Fruit fly (Drosophila melanogaster) whole organism, embryonic: ENCODE results near the gene sisA.

Experiments used
- Ada2b ChIP-seq: fragments of 200-800 bp; sonication (Bioruptor generic); IDR thresholded peaks from 2 replicates; pipeline ENCODE4 v1.3.6; 2022; ENCODE audit warnings: missing biosample characterization, missing genetic modification characterization
- Aef1 ChIP-seq: fragments of 200-800 bp; sonication (Bioruptor generic); IDR thresholded peaks from 3 replicates; pipeline ENCODE4 v1.3.6; 2022; ENCODE audit warnings: missing biosample characterization, missing genetic modification characterization
- Atf-2 ChIP-seq: fragments of 200-800 bp; sonication (Bioruptor generic); optimal IDR thresholded peaks from 2 replicates; lab custom pipeline; 2016; ENCODE audit warnings: missing biosample characterization, missing genetic modification characterization
- B-H1 ChIP-seq: fragments of 200-800 bp; sonication (Bioruptor generic); IDR thresholded peaks from 3 replicates; pipeline ENCODE4 v1.3.6; 2022; ENCODE audit warnings: missing biosample characterization, missing genetic modification characterization
- CG10431 ChIP-seq: fragments of 200-800 bp; sonication (Bioruptor generic); optimal IDR thresholded peaks from 3 replicates; lab custom pipeline; 2018; ENCODE audit warnings: missing biosample characterization, mild to moderate bottlenecking, missing genetic modification characterization
- CG10979 ChIP-seq: fragments of 200-800 bp; sonication (Bioruptor generic); optimal IDR thresholded peaks from 2 replicates; lab custom pipeline; 2018; ENCODE audit warnings: missing biosample characterization, mild to moderate bottlenecking, missing genetic modification characterization, moderate library complexity
- CG11398 ChIP-seq: fragments of 200-800 bp; sonication (Bioruptor generic); optimal IDR thresholded peaks from 2 replicates; lab custom pipeline; 2016; ENCODE audit warnings: missing biosample characterization, missing genetic modification characterization
- CG12104 ChIP-seq: fragments of 200-800 bp; sonication (Bioruptor generic); optimal IDR thresholded peaks from 3 replicates; lab custom pipeline; 2016; ENCODE audit warnings: missing biosample characterization, missing genetic modification characterization
- CG12942 ChIP-seq: fragments of 200-800 bp; sonication (Bioruptor generic); optimal IDR thresholded peaks from 3 replicates; lab custom pipeline; 2016; ENCODE audit warnings: missing biosample characterization, missing genetic modification characterization
- CG15514 ChIP-seq: fragments of 200-800 bp; sonication (Bioruptor generic); optimal IDR thresholded peaks from 3 replicates; lab custom pipeline; 2017; ENCODE audit warnings: missing biosample characterization, missing genetic modification characterization, mild to moderate bottlenecking, moderate library complexity, missing genetic modification reagents
- CG16779 ChIP-seq: fragments of 200-800 bp; sonication (Bioruptor generic); IDR thresholded peaks from 2 replicates; pipeline ENCODE4 v1.3.6; 2022; ENCODE audit warnings: missing biosample characterization, missing genetic modification characterization
- CG18476 ChIP-seq: fragments of 200-800 bp; sonication (Bioruptor generic); optimal IDR thresholded peaks from 2 replicates; lab custom pipeline; 2016; ENCODE audit warnings: missing biosample characterization, mild to moderate bottlenecking, missing genetic modification characterization
- CG2120 ChIP-seq: fragments of 200-800 bp; sonication (Bioruptor generic); optimal IDR thresholded peaks from 3 replicates; lab custom pipeline; 2016; ENCODE audit warnings: missing biosample characterization, missing genetic modification characterization
- CG33557 ChIP-seq: fragments of 200-800 bp; sonication (Bioruptor generic); optimal IDR thresholded peaks from 2 replicates; lab custom pipeline; 2019; ENCODE audit warnings: missing biosample characterization, mild to moderate bottlenecking, missing genetic modification characterization, moderate library complexity
- CG6254 ChIP-seq: fragments of 200-800 bp; sonication (Bioruptor generic); optimal IDR thresholded peaks from 3 replicates; lab custom pipeline; 2017; ENCODE audit warnings: mild to moderate bottlenecking, missing biosample characterization, missing genetic modification reagents, missing genetic modification characterization
- CG6689 ChIP-seq: fragments of 200-800 bp; sonication (Bioruptor generic); IDR thresholded peaks from 2 replicates; pipeline ENCODE4 v1.3.6; 2022; ENCODE audit warnings: missing biosample characterization, missing genetic modification characterization
- CG6765 ChIP-seq: fragments of 200-800 bp; sonication (Bioruptor generic); optimal IDR thresholded peaks from 3 replicates; lab custom pipeline; 2017; ENCODE audit warnings: missing biosample characterization, mild to moderate bottlenecking, missing genetic modification characterization
- CG7357 ChIP-seq: fragments of 200-800 bp; sonication (Bioruptor generic); IDR thresholded peaks from 3 replicates; pipeline ENCODE4 v1.3.6; 2022; ENCODE audit warnings: missing biosample characterization, missing genetic modification characterization
- CG7372 ChIP-seq: fragments of 200-800 bp; sonication (Bioruptor generic); IDR thresholded peaks from 2 replicates; pipeline ENCODE4 v1.3.6; 2022; ENCODE audit warnings: missing biosample characterization, missing genetic modification characterization
- CG7745 ChIP-seq: fragments of 200-800 bp; sonication (Bioruptor generic); optimal IDR thresholded peaks from 2 replicates; lab custom pipeline; 2018; ENCODE audit warnings: missing biosample characterization, mild to moderate bottlenecking, missing genetic modification characterization, moderate library complexity
- Doc3 ChIP-seq: fragments of 200-800 bp; sonication (Bioruptor generic); IDR thresholded peaks from 3 replicates; pipeline ENCODE4 v1.3.6; 2022; ENCODE audit warnings: missing biosample characterization, missing genetic modification characterization; ENCODE audit not compliant: partially characterized antibody
- Eip74EF ChIP-seq, 2 experiments: fragments of 200-800 bp in 1 of 2; fragments of >200 bp in 1 of 2; sonication (Bioruptor generic) in 1 of 2; optimal IDR thresholded peaks; 2 replicates each; lab custom pipeline; 2017 to 2019; ENCODE audit warnings: missing biosample characterization in 2 of 2, missing genetic modification characterization in 2 of 2, mild to moderate bottlenecking in 1 of 2, moderate library complexity in 1 of 2
- H15 ChIP-seq: fragments of 200-800 bp; sonication (Bioruptor generic); IDR thresholded peaks from 3 replicates; pipeline ENCODE4 v1.3.6; 2022; ENCODE audit warnings: missing biosample characterization, missing genetic modification characterization
- HLHmδ ChIP-seq: fragments of 200-800 bp; sonication (Bioruptor generic); optimal IDR thresholded peaks from 2 replicates; lab custom pipeline; 2018; ENCODE audit warnings: missing biosample characterization, mild to moderate bottlenecking, missing genetic modification characterization, moderate library complexity
- Hmr ChIP-seq: fragments of 200-800 bp; sonication (Bioruptor generic); optimal IDR thresholded peaks from 3 replicates; lab custom pipeline; 2017; ENCODE audit warnings: mild to moderate bottlenecking, missing biosample characterization, missing genetic modification reagents, missing genetic modification characterization
- Hmx ChIP-seq: fragments of 200-800 bp; sonication (Bioruptor generic); optimal IDR thresholded peaks from 2 replicates; lab custom pipeline; 2016; ENCODE audit warnings: missing biosample characterization, missing genetic modification characterization
- Hr39 ChIP-seq: fragments of >200 bp; optimal IDR thresholded peaks from 2 replicates; lab custom pipeline; 2017
- Hsf ChIP-seq: fragments of 200-800 bp; sonication (Bioruptor generic); optimal IDR thresholded peaks from 3 replicates; lab custom pipeline; 2016; ENCODE audit warnings: missing biosample characterization, missing genetic modification characterization
- Mad ChIP-seq: fragments of 200-800 bp; sonication (Bioruptor generic); optimal IDR thresholded peaks from 2 replicates; lab custom pipeline; 2016; ENCODE audit warnings: missing biosample characterization, missing genetic modification characterization
- Myb ChIP-seq: fragments of 200-800 bp; sonication (Bioruptor generic); optimal IDR thresholded peaks from 2 replicates; lab custom pipeline; 2016; ENCODE audit warnings: missing biosample characterization, missing genetic modification characterization
- NC2α ChIP-seq: fragments of 200-800 bp; sonication (Bioruptor generic); optimal IDR thresholded peaks from 2 replicates; lab custom pipeline; 2016; ENCODE audit warnings: missing biosample characterization, missing genetic modification characterization
- Optix ChIP-seq: fragments of 200-800 bp; sonication (Bioruptor generic); IDR thresholded peaks from 3 replicates; pipeline ENCODE4 v1.3.6; 2022; ENCODE audit warnings: missing biosample characterization, missing genetic modification characterization
- Poxn ChIP-seq: fragments of 200-800 bp; sonication (Bioruptor generic); IDR thresholded peaks from 2 replicates; pipeline ENCODE4 v1.3.6; 2022; ENCODE audit warnings: missing biosample characterization, missing genetic modification characterization
- Trl ChIP-seq, 3 experiments: fragments of >200 bp in 2 of 3; fragments of 200-800 bp in 1 of 3; sonication (Bioruptor generic) in 1 of 3; optimal IDR thresholded peaks; 2 replicates in 1 of 3; 3 replicates in 2 of 3; lab custom pipeline; 2016 to 2017; ENCODE audit warnings: missing biosample characterization in 1 of 3, missing genetic modification characterization in 1 of 3
- ac ChIP-seq: fragments of 200-800 bp; sonication (Bioruptor generic); optimal IDR thresholded peaks from 3 replicates; lab custom pipeline; 2017; ENCODE audit warnings: missing biosample characterization, mild to moderate bottlenecking, missing genetic modification characterization
- ara ChIP-seq: fragments of 200-800 bp; sonication (Bioruptor generic); IDR thresholded peaks from 2 replicates; pipeline ENCODE4 v1.3.6; 2022; ENCODE audit warnings: missing biosample characterization, missing genetic modification characterization
- caup ChIP-seq: fragments of 200-800 bp; sonication (Bioruptor generic); optimal IDR thresholded peaks from 3 replicates; lab custom pipeline; 2017; ENCODE audit warnings: missing biosample characterization, mild to moderate bottlenecking, missing genetic modification characterization, moderate library complexity; ENCODE audit not compliant: severe bottlenecking
- da ChIP-seq: fragments of 200-800 bp; sonication (Bioruptor generic); optimal IDR thresholded peaks from 2 replicates; lab custom pipeline; 2016; ENCODE audit warnings: missing biosample characterization, missing genetic modification characterization
- gce ChIP-seq: fragments of 200-800 bp; sonication (Bioruptor generic); IDR thresholded peaks from 3 replicates; pipeline ENCODE4 v1.3.6; 2022; ENCODE audit warnings: missing biosample characterization, missing genetic modification characterization
- her ChIP-seq: fragments of 200-800 bp; sonication (Bioruptor generic); optimal IDR thresholded peaks from 2 replicates; lab custom pipeline; 2016; ENCODE audit warnings: missing biosample characterization, missing genetic modification characterization
- inv ChIP-seq: fragments of 200-800 bp; sonication (Bioruptor generic); IDR thresholded peaks from 2 replicates; pipeline ENCODE4 v1.3.6; 2022; ENCODE audit warnings: missing biosample characterization, missing genetic modification characterization; ENCODE audit not compliant: partially characterized antibody
- lilli ChIP-seq: fragments of 200-800 bp; sonication (Bioruptor generic); optimal IDR thresholded peaks from 3 replicates; lab custom pipeline; 2016; ENCODE audit warnings: missing biosample characterization, missing genetic modification characterization
- mirr ChIP-seq: fragments of 200-800 bp; sonication (Bioruptor generic); optimal IDR thresholded peaks from 3 replicates; lab custom pipeline; 2018; ENCODE audit warnings: missing biosample characterization, mild to moderate bottlenecking, missing genetic modification characterization
- pan ChIP-seq, 4 experiments: fragments of >200 bp in 3 of 4; fragments of 200-800 bp in 1 of 4; sonication (Bioruptor generic) in 1 of 4; optimal IDR thresholded peaks in 3 of 4; IDR thresholded peaks in 1 of 4; 2 replicates each; pipeline versions ENCODE4 v1.3.6 to Lab custom; 2017 to 2022; ENCODE audit warnings: missing biosample characterization in 2 of 4, missing genetic modification characterization in 2 of 4, mixed read lengths in 1 of 4
- pum ChIP-seq: fragments of 200-800 bp; sonication (Bioruptor generic); optimal IDR thresholded peaks from 2 replicates; lab custom pipeline; 2016; ENCODE audit warnings: missing biosample characterization, missing genetic modification characterization
- sna ChIP-seq: fragments of 200-800 bp; sonication (Bioruptor generic); IDR thresholded peaks from 2 replicates; pipeline ENCODE4 v1.3.6; 2022; ENCODE audit warnings: missing biosample characterization, missing genetic modification characterization; ENCODE audit not compliant: partially characterized antibody
- sob ChIP-seq: fragments of 200-800 bp; sonication (Bioruptor generic); IDR thresholded peaks from 2 replicates; pipeline ENCODE4 v1.3.6; 2022; ENCODE audit warnings: missing biosample characterization, missing genetic modification characterization
- sqz ChIP-seq: fragments of 200-800 bp; sonication (Bioruptor generic); optimal IDR thresholded peaks from 3 replicates; lab custom pipeline; 2018; ENCODE audit warnings: missing biosample characterization, mild to moderate bottlenecking, missing genetic modification characterization
- tgo ChIP-seq: fragments of 200-800 bp; sonication (Bioruptor generic); IDR thresholded peaks from 3 replicates; pipeline ENCODE4 v1.3.6; 2022; ENCODE audit warnings: missing biosample characterization, missing genetic modification characterization
- trem ChIP-seq: fragments of 200-800 bp; optimal IDR thresholded peaks from 3 replicates; lab custom pipeline; 2019; ENCODE audit warnings: missing biosample characterization, mild to moderate bottlenecking, missing genetic modification characterization, moderate library complexity
- yki ChIP-seq: fragments of >200 bp; optimal IDR thresholded peaks from 3 replicates; lab custom pipeline; 2018

The sisA gene

dm6 chrX:11351351-11351750 is 29.2 kb upstream of the sisA start (continued):
- TF ChIP-seq lilli (GFP tag; lab: Kevin White, UChicago) = peak; percentile 94
- TF ChIP-seq tgo (GFP tag; lab: Robert Waterston, UW) = peak; percentile 95
- TF ChIP-seq CG16779 (GFP tag; lab: Robert Waterston, UW) = peak; percentile 94
- TF ChIP-seq caup = peak; percentile 89
- peak in 1 of 2 experiments; percentile 81 for TF ChIP-seq Eip74EF (GFP tag; optimal IDR thresholded peaks at IDR 0.05; lab: Kevin White, UChicago)
- peak; percentile 91 for TF ChIP-seq B-H1 (GFP tag; lab: Robert Waterston, UW)
- TF ChIP-seq Atf-2 (GFP tag; lab: Kevin White, UChicago) = peak; percentile 88
- TF ChIP-seq CG7372 (GFP tag; lab: Robert Waterston, UW) = peak; percentile 91
- TF ChIP-seq her (GFP tag; lab: Kevin White, UChicago) = peak; percentile 92
- no peak for TF ChIP-seq yki (lab: Kevin White, UChicago)
- peak; percentile 81 for TF ChIP-seq CG12104
- TF ChIP-seq CG12942 = peak; percentile 83
- TF ChIP-seq Trl (optimal IDR thresholded peaks at IDR 0.05; lab: Kevin White, UChicago) = no peak
- TF ChIP-seq Trl (GFP tag; optimal IDR thresholded peaks at IDR 0.05; lab: Kevin White, UChicago) = peak; percentile 93
- TF ChIP-seq pan (optimal IDR thresholded peaks at IDR 0.05; lab: Kevin White, UChicago) = no peak
- peak in 1 of 2 experiments; percentile 96 for TF ChIP-seq pan (GFP tag; optimal IDR thresholded peaks at IDR 0.05 in 1 of 2, IDR thresholded peaks at IDR 0.05 in 1 of 2)
- TF ChIP-seq CG33557 = peak; percentile 74
- peak; percentile 54 for TF ChIP-seq sqz
- TF ChIP-seq CG10979 (tag; lab: Kevin White, UChicago) = peak; percentile 87
- peak; percentile 78 for TF ChIP-seq CG6765 (GFP tag; lab: Kevin White, UChicago)
- TF ChIP-seq CG10431 (GFP tag; lab: Kevin White, UChicago) = peak; percentile 50
- TF ChIP-seq ac (GFP tag; lab: Kevin White, UChicago) = peak; percentile 66
- TF ChIP-seq CG7357 (GFP tag; lab: Robert Waterston, UW) = peak; percentile 87
- TF ChIP-seq inv (GFP tag; lab: Robert Waterston, UW) = no peak
- TF ChIP-seq CG6254 = peak; percentile 81
- TF ChIP-seq sna (GFP tag; lab: Robert Waterston, UW) = no peak
- TF ChIP-seq HLHmδ (GFP tag; lab: Kevin White, UChicago) = peak; percentile 36
- no peak for TF ChIP-seq CG7745 (tag; lab: Kevin White, UChicago)
- peak; percentile 96 for TF ChIP-seq sob
- peak; percentile 92 for TF ChIP-seq Hmr (GFP tag; lab: Kevin White, UChicago)
- TF ChIP-seq Hr39 = no peak
- peak; percentile 82 for TF ChIP-seq Myb
- TF ChIP-seq Poxn (GFP tag; lab: Robert Waterston, UW) = peak; percentile 78
- TF ChIP-seq H15 (GFP tag; lab: Robert Waterston, UW) = peak; percentile 95
- TF ChIP-seq CG18476 (GFP tag; lab: Kevin White, UChicago) = peak; percentile 85
- peak; percentile 94 for TF ChIP-seq CG6689 (GFP tag; lab: Robert Waterston, UW)
- peak; percentile 93 for TF ChIP-seq ara (GFP tag; lab: Robert Waterston, UW)
- TF ChIP-seq Mad (GFP tag; lab: Kevin White, UChicago) = peak; percentile 85
- TF ChIP-seq NC2α (GFP tag; lab: Kevin White, UChicago) = peak; percentile 84
- peak; percentile 96 for TF ChIP-seq Ada2b (GFP tag; lab: Robert Waterston, UW)
- peak; percentile 92 for TF ChIP-seq mirr (GFP tag; lab: Kevin White, UChicago)
- peak; percentile 93 for TF ChIP-seq gce (GFP tag; lab: Robert Waterston, UW)
- peak; percentile 95 for TF ChIP-seq Optix (GFP tag; lab: Robert Waterston, UW)
- TF ChIP-seq CG15514 = peak; percentile 85
- TF ChIP-seq pum (GFP tag; lab: Kevin White, UChicago) = peak; percentile 92
- peak; percentile 56 for TF ChIP-seq trem (tag; lab: Kevin White, UChicago)
- TF ChIP-seq Aef1 (GFP tag; lab: Robert Waterston, UW) = peak; percentile 95
- TF ChIP-seq CG2120 (GFP tag; lab: Kevin White, UChicago) = peak; percentile 95
- peak; percentile 87 for TF ChIP-seq CG11398
- TF ChIP-seq Hsf (GFP tag; lab: Kevin White, UChicago) = peak; percentile 96
- TF ChIP-seq da (GFP tag; lab: Kevin White, UChicago) = peak; percentile 76
- TF ChIP-seq Doc3 (GFP tag; lab: Robert Waterston, UW) = no peak
- TF ChIP-seq Hmx (GFP tag; lab: Kevin White, UChicago) = peak; percentile 76
